Fruit fly (Drosophila melanogaster): ENCODE results near the gene CG44532.

The CG44532 gene

DNA sequence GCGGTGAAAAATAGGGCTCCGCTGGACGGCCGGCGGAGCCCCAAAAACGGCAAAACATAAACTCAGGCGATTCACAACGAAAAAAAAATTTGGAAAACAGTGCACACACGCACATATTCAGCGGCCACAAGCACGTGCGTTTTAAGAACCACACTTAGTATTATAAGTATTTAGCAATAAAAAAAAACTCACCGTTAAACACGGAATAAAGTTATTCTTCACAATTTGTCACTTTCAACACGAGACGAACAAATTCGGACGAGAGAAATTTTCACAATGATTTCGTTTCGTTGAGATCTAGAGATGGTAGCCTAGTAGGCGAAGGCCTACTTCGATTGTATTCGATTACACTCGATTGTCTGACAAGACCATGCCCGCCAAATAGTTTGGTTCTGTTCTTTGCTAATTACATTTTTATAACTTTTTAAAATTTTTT is 5.5 kb upstream of the CG44532 start, which contains the start of gene His3.3B (continued):
- TF ChIP-seq Six4 (GFP tag; optimal IDR thresholded peaks at IDR 0.05) (no peak), tll (GFP tag; optimal IDR thresholded peaks at IDR 0.05) (no peak), pan (optimal IDR thresholded peaks at IDR 0.05) (no peak), pan (GFP tag; optimal IDR thresholded peaks at IDR 0.05 in 1 of 2, IDR thresholded peaks at IDR 0.05 in 1 of 2) (no peak), Gug (GFP tag; IDR thresholded peaks at IDR 0.05) (no peak), CG17328 (GFP tag; IDR thresholded peaks at IDR 0.05) (no peak), Asciz (GFP tag; optimal IDR thresholded peaks at IDR 0.05) (no peak), CG34376 (GFP tag; optimal IDR thresholded peaks at IDR 0.05) (peak; percentile 54), Dad (GFP tag; optimal IDR thresholded peaks at IDR 0.05) (peak; percentile 1), Fer1 (GFP tag; optimal IDR thresholded peaks at IDR 0.05) (peak; percentile 70), vfl (GFP tag; optimal IDR thresholded peaks at IDR 0.05) (no peak), ranshi (GFP tag; IDR thresholded peaks at IDR 0.05) (no peak), CG6254 (GFP tag; optimal IDR thresholded peaks at IDR 0.05) (no peak), ash1 (GFP tag; optimal IDR thresholded peaks at IDR 0.05) (no peak), pita (GFP tag; optimal IDR thresholded peaks at IDR 0.05) (peak; percentile 50), CG10959 (GFP tag; IDR thresholded peaks at IDR 0.05) (no peak), unc-4 (GFP tag; IDR thresholded peaks at IDR 0.05; ENCODE audit: partially characterized antibody) (peak; percentile 48), sd (tag; optimal IDR thresholded peaks at IDR 0.05) (peak; percentile 32), pzg (GFP tag; optimal IDR thresholded peaks at IDR 0.05) (peak; percentile 74), CG8290 (GFP tag; optimal IDR thresholded peaks at IDR 0.05) (no peak), CG8290 (tag; optimal IDR thresholded peaks at IDR 0.05) (peak in 1 of 2 experiments; percentile 48), CG4328 (GFP tag; optimal IDR thresholded peaks at IDR 0.05) (no peak), chn (GFP tag; optimal IDR thresholded peaks at IDR 0.05) (no peak), phol (tag; optimal IDR thresholded peaks at IDR 0.05) (no peak), CG12659 (GFP tag; optimal IDR thresholded peaks at IDR 0.05) (peak; percentile 78), ato (GFP tag; IDR thresholded peaks at IDR 0.05; ENCODE audit: partially characterized antibody) (0 out of 2 replicates have a peak, but pooled peaks have one; percentile 25), fu2 (GFP tag; optimal IDR thresholded peaks at IDR 0.05) (peak; percentile 80), CG15073 (GFP tag; optimal IDR thresholded peaks at IDR 0.05) (no peak), CG11504 (tag; optimal IDR thresholded peaks at IDR 0.05) (no peak), CG1603 (tag; optimal IDR thresholded peaks at IDR 0.05) (peak; percentile 44), CG17612 (GFP tag; IDR thresholded peaks at IDR 0.05) (no peak), HmgZ (tag; optimal IDR thresholded peaks at IDR 0.05) (peak; percentile 22), CG6175 (GFP tag; IDR thresholded peaks at IDR 0.05) (no peak), ap (GFP tag; IDR thresholded peaks at IDR 0.05) (no peak), chm (GFP tag; IDR thresholded peaks at IDR 0.05) (peak; percentile 51), da (GFP tag; optimal IDR thresholded peaks at IDR 0.05) (no peak), amos (GFP tag; IDR thresholded peaks at IDR 0.05; ENCODE audit: partially characterized antibody) (peak; percentile 56; the same call in 1 of the 2 replicates), CG10979 (tag; optimal IDR thresholded peaks at IDR 0.05) (no peak), HLHmδ (GFP tag; optimal IDR thresholded peaks at IDR 0.05) (no peak), trem (tag; optimal IDR thresholded peaks at IDR 0.05) (peak; percentile 55), CG12942 (GFP tag; optimal IDR thresholded peaks at IDR 0.05) (no peak), CkIIα-i1 (GFP tag; IDR thresholded peaks at IDR 0.05) (no peak), kah (GFP tag; optimal IDR thresholded peaks at IDR 0.05) (peak; percentile 12), CG12104 (GFP tag; optimal IDR thresholded peaks at IDR 0.05) (no peak), Dref (GFP tag; IDR thresholded peaks at IDR 0.05) (peak; percentile 91), mld (GFP tag; IDR thresholded peaks at IDR 0.05; ENCODE audit: partially characterized antibody) (peak; percentile 28; the same call in 1 of the 3 replicates), eyg (GFP tag; optimal IDR thresholded peaks at IDR 0.05) (no peak), so (GFP tag; IDR thresholded peaks at IDR 0.05) (no peak), Xbp1 (GFP tag; optimal IDR thresholded peaks at IDR 0.05) (peak; percentile 7), dysf (GFP tag; IDR thresholded peaks at IDR 0.05) (no peak), dimm (GFP tag; IDR thresholded peaks at IDR 0.05) (no peak), NC2α (GFP tag; optimal IDR thresholded peaks at IDR 0.05) (no peak)
